Worm (Caenorhabditis elegans) whole organism, midembryonic: ENCODE results near the gene ZK353.4.

Experiments used
- T22C8.4 ChIP-seq: fragments of 200-800 bp; sonication (Bioruptor generic); IDR thresholded peaks from 2 replicates; pipeline ENCODE4 v1.3.6; 2022; ENCODE audit warnings: missing genetic modification characterization, missing compliant biosample characterization
- klf-2 ChIP-seq: fragments of 200-800 bp; sonication (Bioruptor generic); conservative IDR thresholded peaks from 2 replicates; pipeline ENCODE4 v1.3.6; 2022; ENCODE audit warnings: missing genetic modification reagents, missing genetic modification characterization, missing compliant biosample characterization

DNA sequence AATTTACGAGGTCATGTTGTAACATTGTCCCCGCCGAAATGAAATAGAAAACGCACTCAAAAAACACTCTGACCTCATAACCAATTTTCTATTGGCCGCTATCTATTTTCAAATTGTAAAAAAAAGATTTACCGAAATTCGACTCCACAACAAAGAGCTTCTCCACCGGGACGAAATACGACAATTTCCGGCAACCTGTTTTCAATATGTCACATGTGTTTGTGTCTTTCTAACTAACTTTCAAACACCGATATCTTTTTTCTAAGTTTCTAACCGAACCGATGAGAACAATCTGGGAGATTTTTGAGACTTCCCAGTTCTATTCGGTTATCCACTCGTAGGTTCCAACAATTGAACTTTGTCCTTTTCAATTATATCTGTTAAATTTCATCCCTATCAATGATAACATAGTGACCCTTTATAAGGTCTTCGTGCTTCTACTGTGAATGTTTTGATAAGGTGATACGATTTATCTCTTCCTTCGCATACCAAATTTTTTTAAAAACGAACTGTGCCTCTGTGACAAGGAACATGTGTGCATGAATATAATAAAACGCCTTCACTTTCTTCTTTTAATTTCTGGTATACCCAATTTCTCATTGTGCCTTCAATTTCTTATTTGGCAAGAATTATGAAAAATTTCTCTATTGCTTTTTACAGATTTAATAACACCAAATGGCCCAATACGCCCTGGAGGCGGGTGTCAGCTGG lies 17.7 kb downstream of the ZK353.4 start, which contains the start of gene lmbr-1:
- TF ChIP-seq klf-2 (GFP tag; lab: Robert Waterston, UW) (no peak), T22C8.4 (no peak)
